Worm (Caenorhabditis elegans) whole organism, L1 larva: ENCODE data around the gene cbp-2.

ENCODE experiments used
- C04F5.9 ChIP-seq: sonication (generic microtip); optimal IDR thresholded peaks from 2 replicates; lab custom pipeline; 2016; ENCODE audit warnings: missing genetic modification characterization, missing compliant biosample characterization
- alr-1 ChIP-seq: fragments of 200-800 bp; sonication (Bioruptor generic); optimal IDR thresholded peaks from 2 replicates; lab custom pipeline; 2018; ENCODE audit warnings: borderline replicate concordance, mild to moderate bottlenecking, missing genetic modification characterization, missing compliant biosample characterization
- blmp-1 ChIP-seq: fragments of 150-350 bp; optimal IDR thresholded peaks from 2 replicates; lab custom pipeline; 2014; ENCODE audit warnings: missing biosample characterization, missing genetic modification characterization
- ceh-63 ChIP-seq: fragments of 200-800 bp; sonication (Bioruptor generic); optimal IDR thresholded peaks from 2 replicates; lab custom pipeline; 2018; ENCODE audit warnings: mild to moderate bottlenecking, missing genetic modification characterization, missing compliant biosample characterization
- ceh-88 ChIP-seq: fragments of 200-800 bp; sonication (Bioruptor generic); IDR thresholded peaks from 2 replicates; pipeline ENCODE4 v1.3.6; 2022; ENCODE audit warnings: missing genetic modification characterization, missing compliant biosample characterization
- efl-1 ChIP-seq, 4 experiments: fragments of 150-350 bp; optimal IDR thresholded peaks in 3 of 4; peaks in 1 of 4; 1 replicate in 1 of 4; 2 replicates in 3 of 4; lab custom pipeline; 2014; ENCODE audit warnings: missing biosample characterization in 2 of 4, missing genetic modification characterization in 2 of 4, missing genetic modification reagents in 2 of 4
- egl-13 ChIP-seq: sonication (generic microtip); optimal IDR thresholded peaks from 2 replicates; lab custom pipeline; 2016; ENCODE audit warnings: missing genotype, missing genetic modification reagents, missing genetic modification characterization, missing compliant biosample characterization
- egl-27 ChIP-seq, 2 experiments: fragments of 150-350 bp in 1 of 2; sonication (generic microtip); optimal IDR thresholded peaks; 3 replicates each; lab custom pipeline; 2017 to 2018; ENCODE audit warnings: missing biosample characterization in 2 of 2, missing genetic modification characterization in 2 of 2, missing genetic modification reagents in 2 of 2
- fkh-10 ChIP-seq: sonication (generic microtip); optimal IDR thresholded peaks from 2 replicates; lab custom pipeline; 2017; ENCODE audit warnings: missing biosample characterization, missing genetic modification reagents, missing genetic modification characterization
- fkh-8 ChIP-seq: sonication (generic microtip); optimal IDR thresholded peaks from 2 replicates; lab custom pipeline; 2016; ENCODE audit warnings: mild to moderate bottlenecking, missing genetic modification characterization, missing compliant biosample characterization
- fos-1 ChIP-seq: fragments of 150-350 bp; optimal IDR thresholded peaks from 2 replicates; lab custom pipeline; 2014; ENCODE audit warnings: missing biosample characterization, missing genetic modification characterization
- grh-1 ChIP-seq: fragments of 200-800 bp; sonication (Bioruptor generic); IDR thresholded peaks from 2 replicates; pipeline ENCODE4 v1.3.6; 2022; ENCODE audit warnings: missing genetic modification reagents, missing genetic modification characterization, missing compliant biosample characterization
- irx-1 ChIP-seq: sonication (generic microtip); optimal IDR thresholded peaks from 2 replicates; lab custom pipeline; 2016; ENCODE audit warnings: missing genetic modification characterization, missing compliant biosample characterization
- jun-1 ChIP-seq: fragments of 150-350 bp; optimal IDR thresholded peaks from 2 replicates; lab custom pipeline; 2014; ENCODE audit warnings: missing biosample characterization, missing genetic modification reagents, missing genetic modification characterization
- lin-14 ChIP-seq: fragments of 200-800 bp; sonication (Bioruptor generic); optimal IDR thresholded peaks from 2 replicates; lab custom pipeline; 2018; ENCODE audit warnings: mild to moderate bottlenecking, missing genetic modification characterization, moderate library complexity, missing compliant biosample characterization
- lin-35 ChIP-seq, 2 experiments: fragments of 150-350 bp; optimal IDR thresholded peaks; 2 replicates each; lab custom pipeline; 2014; ENCODE audit warnings: missing biosample characterization in 2 of 2, missing genetic modification characterization in 2 of 2, missing genetic modification reagents in 2 of 2
- lsy-2 ChIP-seq, 2 experiments: fragments of 150-350 bp; optimal IDR thresholded peaks; 2 replicates each; lab custom pipeline; 2014; ENCODE audit warnings: missing biosample characterization in 2 of 2, missing genetic modification characterization in 2 of 2
- mab-9 ChIP-seq: fragments of 200-800 bp; sonication (Bioruptor generic); IDR thresholded peaks from 2 replicates; pipeline ENCODE4 v1.3.6; 2022; ENCODE audit warnings: missing genetic modification reagents, missing genetic modification characterization, missing compliant biosample characterization
- mdl-1 ChIP-seq, 2 experiments: fragments of 150-350 bp; optimal IDR thresholded peaks; 2 replicates each; lab custom pipeline; 2014 to 2017; ENCODE audit warnings: missing biosample characterization in 2 of 2, missing genetic modification characterization in 2 of 2, inconsistent platforms in 1 of 2
- nhr-19 ChIP-seq: fragments of 200-800 bp; sonication (Bioruptor generic); conservative IDR thresholded peaks from 2 replicates; pipeline ENCODE4 v1.3.6; 2022; ENCODE audit warnings: missing genetic modification characterization, missing compliant biosample characterization
- nhr-20 ChIP-seq: sonication (generic microtip); optimal IDR thresholded peaks from 2 replicates; lab custom pipeline; 2016; ENCODE audit warnings: mild to moderate bottlenecking, missing genetic modification characterization, missing compliant biosample characterization
- nhr-84 ChIP-seq: sonication (generic microtip); optimal IDR thresholded peaks from 2 replicates; lab custom pipeline; 2017; ENCODE audit warnings: missing biosample characterization, missing genetic modification characterization
- pag-3 ChIP-seq: sonication (generic microtip); optimal IDR thresholded peaks from 2 replicates; lab custom pipeline; 2017; ENCODE audit warnings: missing genetic modification characterization, mild to moderate bottlenecking, missing compliant biosample characterization, antibody characterized with exemption, borderline replicate concordance; ENCODE audit not compliant: insufficient read depth
- rnt-1 ChIP-seq: sonication (generic microtip); optimal IDR thresholded peaks from 2 replicates; lab custom pipeline; 2016; ENCODE audit warnings: mild to moderate bottlenecking, missing genetic modification characterization, moderate library complexity, missing compliant biosample characterization
- sox-4 ChIP-seq: sonication (generic microtip); optimal IDR thresholded peaks from 2 replicates; lab custom pipeline; 2016; ENCODE audit warnings: missing genetic modification characterization, missing compliant biosample characterization
- sptf-1 ChIP-seq: fragments of 150-350 bp; optimal IDR thresholded peaks from 2 replicates; lab custom pipeline; 2014; ENCODE audit warnings: missing biosample characterization, missing genetic modification characterization
- unc-30 ChIP-seq: sonication (generic microtip); optimal IDR thresholded peaks from 2 replicates; lab custom pipeline; 2017; ENCODE audit warnings: missing biosample characterization, missing genetic modification characterization
- vab-15 ChIP-seq: sonication (generic microtip); optimal IDR thresholded peaks from 2 replicates; lab custom pipeline; 2017; ENCODE audit warnings: missing genotype, mild to moderate bottlenecking, missing genetic modification characterization, missing compliant biosample characterization
- zip-4 ChIP-seq: fragments of 200-800 bp; sonication (Bioruptor generic); optimal IDR thresholded peaks from 2 replicates; lab custom pipeline; 2018; ENCODE audit warnings: mild to moderate bottlenecking, missing genetic modification characterization, moderate library complexity, missing compliant biosample characterization
- ztf-11 ChIP-seq, 2 experiments: sonication (generic microtip); optimal IDR thresholded peaks; 2 replicates each; lab custom pipeline; 2016 to 2017; ENCODE audit warnings: missing genetic modification characterization in 2 of 2, missing biosample characterization in 1 of 2, missing compliant biosample characterization in 1 of 2

Gene cbp-2

ce11 chrIII:9885609-9886008, 37.4 kb upstream of the cbp-2 start:
- no peak for TF ChIP-seq alr-1 (tag; lab: Kevin White, UChicago)
- TF ChIP-seq lsy-2 (tag; optimal IDR thresholded peaks at IDR 0.05; lab: Kevin White, UChicago) = no peak
- TF ChIP-seq rnt-1 (tag; lab: Kevin White, UChicago) = peak; percentile 47
- no peak for TF ChIP-seq grh-1
- peak; percentile 59 for TF ChIP-seq lin-14 (GFP tag; lab: Kevin White, UChicago)
- TF ChIP-seq blmp-1 = no peak
- no peak for TF ChIP-seq mdl-1 (tag; optimal IDR thresholded peaks at IDR 0.05; lab: Kevin White, UChicago)
- no peak for TF ChIP-seq egl-27 (tag; optimal IDR thresholded peaks at IDR 0.05; lab: Kevin White, UChicago)

- TF ChIP-seq fkh-8 (tag; lab: Kevin White, UChicago) = peak; percentile 41
- no peak for TF ChIP-seq ceh-63
- TF ChIP-seq fkh-10 (GFP tag; lab: Kevin White, UChicago) = peak; percentile 24
- TF ChIP-seq efl-1 (optimal IDR thresholded peaks at IDR 0.05; lab: Kevin White, UChicago) = no peak
- TF ChIP-seq efl-1 (GFP tag; optimal IDR thresholded peaks at IDR 0.05 in 1 of 2; lab: Kevin White, UChicago) = no peak
- peak; percentile 57 for TF ChIP-seq lin-14 (GFP tag; lab: Kevin White, UChicago)
Observed at ce11 chrIII:9886323-9886722, 36.7 kb upstream of the cbp-2 start.

ce11 chrIII:9891324-9891723, 31.6 kb upstream of the cbp-2 start, which contains the start of gene alg-4:
Gene alg-4, minus strand, starts transcription at chrIII:9891424.
- TF ChIP-seq fos-1 (tag; lab: Kevin White, UChicago) (no peak), nhr-20 (tag; lab: Kevin White, UChicago) (no peak), pag-3 (tag; lab: Kevin White, UChicago) (no peak), lin-35 (GFP tag; optimal IDR thresholded peaks at IDR 0.05; lab: Kevin White, UChicago) (no peak), sox-4 (no peak), sptf-1 (tag; lab: Kevin White, UChicago) (no peak), zip-4 (GFP tag; lab: Kevin White, UChicago) (no peak), irx-1 (no peak), ceh-88 (GFP tag; lab: Robert Waterston, UW) (no peak), lin-14 (GFP tag; lab: Kevin White, UChicago) (no peak), unc-30 (tag; lab: Kevin White, UChicago) (no peak), nhr-84 (tag; lab: Kevin White, UChicago) (no peak), ztf-11 (tag; optimal IDR thresholded peaks at IDR 0.05; lab: Kevin White, UChicago) (no peak), egl-27 (tag; optimal IDR thresholded peaks at IDR 0.05; lab: Kevin White, UChicago) (no peak), C04F5.9 (no peak), mab-9 (GFP tag; lab: Robert Waterston, UW) (no peak), nhr-19 (GFP tag; lab: Robert Waterston, UW) (no peak), vab-15 (no peak), jun-1 (no peak)
- TF ChIP-seq, all 84 proteins: peak for 0

ce11 chrIII:9892855-9893254, 30.1 kb upstream of the cbp-2 start, which contains the start of gene mam-7:
Gene mam-7, plus strand, starts transcription at chrIII:9893155.
- TF ChIP-seq blmp-1 (no peak), sptf-1 (tag; lab: Kevin White, UChicago) (no peak), ztf-11 (tag; optimal IDR thresholded peaks at IDR 0.05; lab: Kevin White, UChicago) (no peak), grh-1 (no peak), sox-4 (no peak), C04F5.9 (no peak)
- TF ChIP-seq, all 84 proteins: peak for 0

- no peak for TF ChIP-seq efl-1 (optimal IDR thresholded peaks at IDR 0.05; lab: Kevin White, UChicago)
- TF ChIP-seq efl-1 (GFP tag; optimal IDR thresholded peaks at IDR 0.05 in 1 of 2; lab: Kevin White, UChicago) = peak in 1 of 2 experiments; percentile 82
- no peak for TF ChIP-seq egl-13
- TF ChIP-seq zip-4 (GFP tag; lab: Kevin White, UChicago) = no peak
- no peak for TF ChIP-seq nhr-84 (tag; lab: Kevin White, UChicago)
Observed at ce11 chrIII:9899720-9900119, 23.3 kb upstream of the cbp-2 start.
